Fruit fly (Drosophila melanogaster) whole organism: ENCODE measurements around the gene CG13639.

ENCODE experiments used
- CG8478 ChIP-seq: fragments of >200 bp; optimal IDR thresholded peaks from 2 replicates; lab custom pipeline; 2018; ENCODE audit warnings: inconsistent platforms
- pan ChIP-seq: fragments of >200 bp; optimal IDR thresholded peaks from 2 replicates; lab custom pipeline; 2017

DNA sequence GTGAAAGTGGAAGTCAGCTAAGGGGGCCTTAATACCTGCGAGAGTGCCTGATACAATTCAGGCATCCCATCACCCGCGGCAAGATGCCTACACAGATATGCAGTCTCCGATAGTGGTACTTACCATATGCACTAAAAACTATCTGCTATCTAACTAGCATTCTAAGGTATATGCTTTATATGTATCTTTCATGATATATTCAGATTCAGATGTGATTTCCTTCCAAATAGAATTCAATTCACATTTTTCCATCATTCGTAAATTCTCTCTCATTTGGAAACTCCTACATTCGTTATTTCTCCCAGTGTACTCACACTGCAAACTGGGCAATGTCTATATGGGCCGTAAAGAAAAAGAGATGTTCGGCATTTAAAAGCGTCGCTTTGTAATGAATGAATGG lies 26.3 kb upstream of the CG13639 start:
- TF ChIP-seq CG8478 (lab: Kevin White, UChicago) (no peak), pan (no peak)
